Fruit fly (Drosophila melanogaster) whole organism: ENCODE measurements around the gene CG32037.

Source experiments
- Dll ChIP-seq: fragments of >200 bp; optimal IDR thresholded peaks from 2 replicates; lab custom pipeline; 2017
- EcR ChIP-seq, 2 experiments: fragments of >200 bp; optimal IDR thresholded peaks; 2 replicates each; lab custom pipeline; 2017; ENCODE audit warnings: missing biosample characterization in 2 of 2, missing genetic modification characterization in 2 of 2, missing genetic modification reagents in 2 of 2
- pan ChIP-seq: fragments of >200 bp; optimal IDR thresholded peaks from 2 replicates; lab custom pipeline; 2017
- psq ChIP-seq: fragments of >200 bp; optimal IDR thresholded peaks from 2 replicates; lab custom pipeline; 2017
- usp ChIP-seq: fragments of >200 bp; optimal IDR thresholded peaks from 2 replicates; lab custom pipeline; 2017; ENCODE audit warnings: missing biosample characterization, missing genetic modification characterization, mixed read lengths

DNA sequence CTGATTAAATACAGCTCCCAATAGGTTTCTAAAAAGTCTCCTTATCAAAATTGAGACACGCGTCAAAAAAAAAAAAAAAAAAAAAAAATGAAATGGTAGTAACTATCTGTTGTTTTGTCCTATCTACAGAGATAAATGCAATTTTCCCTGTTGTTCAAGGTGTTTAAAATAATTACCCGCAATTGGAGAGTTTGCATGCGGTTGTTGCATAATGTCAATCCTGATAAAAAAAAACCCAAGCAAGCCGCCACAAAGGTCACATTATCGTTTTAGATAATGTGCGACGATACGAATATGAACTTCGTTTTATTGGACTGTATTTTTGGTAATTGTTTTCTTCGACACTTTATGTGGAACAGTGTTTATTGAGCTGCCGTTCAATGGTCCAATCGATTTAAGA, 10.8 kb upstream of the CG32037 start:
- TF ChIP-seq psq: no peak
- TF ChIP-seq EcR (GFP tag; optimal IDR thresholded peaks at IDR 0.05; lab: Kevin White, UChicago): no peak
- TF ChIP-seq pan: no peak
- no peak for TF ChIP-seq usp (GFP tag; lab: Kevin White, UChicago)
- no peak for TF ChIP-seq Dll
